Fruit fly (Drosophila melanogaster) whole organism, embryonic: Measurements from ENCODE around the gene H15.

Experiments used
- CG10209 ChIP-seq: fragments of 200-800 bp; sonication (Bioruptor generic); optimal IDR thresholded peaks from 3 replicates; lab custom pipeline; 2017; ENCODE audit warnings: missing biosample characterization, mild to moderate bottlenecking, missing genetic modification characterization, missing genetic modification reagents
- CG10543 ChIP-seq: fragments of 200-800 bp; sonication (Bioruptor generic); optimal IDR thresholded peaks from 3 replicates; lab custom pipeline; 2017; ENCODE audit warnings: missing biosample characterization, mild to moderate bottlenecking, missing genetic modification characterization, moderate library complexity
- CG11504 ChIP-seq: fragments of 200-800 bp; sonication (Bioruptor generic); optimal IDR thresholded peaks from 3 replicates; lab custom pipeline; 2019; ENCODE audit warnings: missing biosample characterization, mild to moderate bottlenecking, missing genetic modification characterization, moderate library complexity
- CG11560 ChIP-seq: fragments of 200-800 bp; sonication (Bioruptor generic); IDR thresholded peaks from 3 replicates; pipeline ENCODE4 v1.3.6; 2022; ENCODE audit warnings: missing biosample characterization, missing genetic modification characterization
- CG11696 ChIP-seq: fragments of 200-800 bp; sonication (Bioruptor generic); IDR thresholded peaks from 2 replicates; pipeline ENCODE4 v1.3.6; 2022; ENCODE audit warnings: missing biosample characterization, missing genetic modification characterization
- CG12744 ChIP-seq: fragments of 200-800 bp; sonication (Bioruptor generic); optimal IDR thresholded peaks from 2 replicates; lab custom pipeline; 2016; ENCODE audit warnings: missing biosample characterization, missing genetic modification characterization
- CG1602 ChIP-seq: fragments of 200-800 bp; sonication (Bioruptor generic); optimal IDR thresholded peaks from 3 replicates; lab custom pipeline; 2016; ENCODE audit warnings: missing biosample characterization, missing genetic modification characterization
- CG16815 ChIP-seq: fragments of 200-800 bp; sonication (Bioruptor generic); optimal IDR thresholded peaks from 3 replicates; lab custom pipeline; 2017; ENCODE audit warnings: missing biosample characterization, mild to moderate bottlenecking, missing genetic modification characterization
- CG17186 ChIP-seq: fragments of 200-800 bp; sonication (Bioruptor generic); optimal IDR thresholded peaks from 3 replicates; lab custom pipeline; 2017; ENCODE audit warnings: missing biosample characterization, missing genetic modification reagents, missing genetic modification characterization
- CG17328 ChIP-seq: fragments of 200-800 bp; sonication (Bioruptor generic); IDR thresholded peaks from 2 replicates; pipeline ENCODE4 v1.3.6; 2022; ENCODE audit warnings: missing biosample characterization, missing genetic modification characterization
- CG17361 ChIP-seq: fragments of 200-800 bp; sonication (Bioruptor generic); IDR thresholded peaks from 3 replicates; pipeline ENCODE4 v1.3.6; 2022; ENCODE audit warnings: missing biosample characterization, missing genetic modification characterization
- CG17829 ChIP-seq: fragments of 200-800 bp; optimal IDR thresholded peaks from 2 replicates; lab custom pipeline; 2019; ENCODE audit warnings: missing biosample characterization, mild to moderate bottlenecking, missing genetic modification characterization, moderate library complexity
- CG18262 ChIP-seq: fragments of 200-800 bp; optimal IDR thresholded peaks from 3 replicates; lab custom pipeline; 2019; ENCODE audit warnings: missing biosample characterization, mild to moderate bottlenecking, missing genetic modification characterization, moderate library complexity
- CG1832 ChIP-seq: fragments of 200-800 bp; sonication (Bioruptor generic); optimal IDR thresholded peaks from 2 replicates; lab custom pipeline; 2017; ENCODE audit warnings: missing biosample characterization, mild to moderate bottlenecking, missing genetic modification characterization, inconsistent platforms
- CG30403 ChIP-seq: fragments of 200-800 bp; sonication (Bioruptor generic); optimal IDR thresholded peaks from 3 replicates; lab custom pipeline; 2016; ENCODE audit warnings: missing biosample characterization, missing genetic modification characterization
- CG4404 ChIP-seq: fragments of 200-800 bp; sonication (Bioruptor generic); IDR thresholded peaks from 2 replicates; pipeline ENCODE4 v1.3.6; 2022; ENCODE audit warnings: missing biosample characterization, missing genetic modification characterization
- CG5245 ChIP-seq: fragments of 200-800 bp; sonication (Bioruptor generic); optimal IDR thresholded peaks from 3 replicates; lab custom pipeline; 2016; ENCODE audit warnings: missing biosample characterization, missing genetic modification characterization
- CG5953 ChIP-seq: fragments of 200-800 bp; sonication (Bioruptor generic); IDR thresholded peaks from 2 replicates; pipeline ENCODE4 v1.3.6; 2022; ENCODE audit warnings: missing biosample characterization, missing genetic modification characterization
- CG7987 ChIP-seq: fragments of 200-800 bp; sonication (Bioruptor generic); optimal IDR thresholded peaks from 2 replicates; lab custom pipeline; 2018; ENCODE audit warnings: missing biosample characterization, mild to moderate bottlenecking, missing genetic modification characterization, moderate library complexity
- CG9727 ChIP-seq: fragments of 200-800 bp; sonication (Bioruptor generic); optimal IDR thresholded peaks from 3 replicates; lab custom pipeline; 2017; ENCODE audit warnings: missing biosample characterization, mild to moderate bottlenecking, missing genetic modification characterization
- Dip3 ChIP-seq: fragments of 200-800 bp; sonication (Bioruptor generic); optimal IDR thresholded peaks from 3 replicates; lab custom pipeline; 2016; ENCODE audit warnings: missing biosample characterization, missing genetic modification characterization
- Doc2 ChIP-seq: fragments of 200-800 bp; sonication (Bioruptor generic); IDR thresholded peaks from 2 replicates; pipeline ENCODE4 v1.3.6; 2022; ENCODE audit warnings: missing biosample characterization, missing genetic modification characterization
- Gsc ChIP-seq: fragments of 200-800 bp; sonication (Bioruptor generic); IDR thresholded peaks from 2 replicates; pipeline ENCODE4 v1.3.6; 2022; ENCODE audit warnings: missing biosample characterization, missing genetic modification characterization
- Hey ChIP-seq: fragments of 200-800 bp; sonication (Bioruptor generic); optimal IDR thresholded peaks from 3 replicates; lab custom pipeline; 2018; ENCODE audit warnings: missing biosample characterization, mild to moderate bottlenecking, missing genetic modification characterization
- Hr3 ChIP-seq: fragments of 200-800 bp; sonication (Bioruptor generic); optimal IDR thresholded peaks from 3 replicates; lab custom pipeline; 2016; ENCODE audit warnings: missing biosample characterization, missing genetic modification characterization
- Med ChIP-seq: fragments of 200-800 bp; sonication (Bioruptor generic); peaks from one replicate; lab custom pipeline; 2016; ENCODE audit warnings: missing biosample characterization, missing genetic modification characterization, mild to moderate bottlenecking, inconsistent platforms, moderate library complexity
- Ravus ChIP-seq: fragments of 200-800 bp; sonication (Bioruptor generic); IDR thresholded peaks from 2 replicates; pipeline ENCODE4 v1.3.6; 2022; ENCODE audit warnings: missing biosample characterization, missing genetic modification characterization
- Sin3A ChIP-seq: fragments of >200 bp; optimal IDR thresholded peaks from 2 replicates; lab custom pipeline; 2018
- Trl ChIP-seq, 3 experiments: fragments of >200 bp in 2 of 3; fragments of 200-800 bp in 1 of 3; sonication (Bioruptor generic) in 1 of 3; optimal IDR thresholded peaks; 2 replicates in 1 of 3; 3 replicates in 2 of 3; lab custom pipeline; 2016 to 2017; ENCODE audit warnings: missing biosample characterization in 1 of 3, missing genetic modification characterization in 1 of 3
- amos ChIP-seq: fragments of 200-800 bp; sonication (Bioruptor generic); IDR thresholded peaks from 2 replicates; pipeline ENCODE4 v1.3.6; 2022; ENCODE audit warnings: missing biosample characterization, missing genetic modification characterization; ENCODE audit not compliant: partially characterized antibody
- az2 ChIP-seq: fragments of 200-800 bp; sonication (Bioruptor generic); optimal IDR thresholded peaks from 3 replicates; lab custom pipeline; 2016; ENCODE audit warnings: missing biosample characterization, missing genetic modification characterization
- bowl ChIP-seq: fragments of 200-800 bp; sonication (Bioruptor generic); IDR thresholded peaks from 2 replicates; pipeline ENCODE4 v1.3.6; 2022; ENCODE audit warnings: missing biosample characterization, missing genetic modification characterization
- chinmo ChIP-seq: fragments of 200-800 bp; sonication (Bioruptor generic); IDR thresholded peaks from 4 replicates; pipeline ENCODE4 v1.3.6; 2022; ENCODE audit warnings: missing biosample characterization, missing genetic modification characterization; ENCODE audit not compliant: partially characterized antibody
- da ChIP-seq: fragments of 200-800 bp; sonication (Bioruptor generic); optimal IDR thresholded peaks from 2 replicates; lab custom pipeline; 2016; ENCODE audit warnings: missing biosample characterization, missing genetic modification characterization
- dmrt99B ChIP-seq: fragments of 200-800 bp; sonication (Bioruptor generic); optimal IDR thresholded peaks from 2 replicates; lab custom pipeline; 2018; ENCODE audit warnings: missing biosample characterization, mild to moderate bottlenecking, missing genetic modification characterization, moderate library complexity
- dpn ChIP-seq, 2 experiments: fragments of 200-800 bp; sonication (Bioruptor generic); optimal IDR thresholded peaks; 3 replicates each; lab custom pipeline; 2016; ENCODE audit warnings: missing biosample characterization in 2 of 2, missing genetic modification characterization in 2 of 2
- dysf ChIP-seq: fragments of 200-800 bp; sonication (Bioruptor generic); IDR thresholded peaks from 3 replicates; pipeline ENCODE4 v1.3.6; 2022; ENCODE audit warnings: missing biosample characterization, missing genetic modification characterization
- fd96Cb ChIP-seq: fragments of 200-800 bp; sonication (Bioruptor generic); optimal IDR thresholded peaks from 2 replicates; lab custom pipeline; 2018; ENCODE audit warnings: missing biosample characterization, mild to moderate bottlenecking, missing genetic modification characterization, moderate library complexity
- hkb ChIP-seq, 2 experiments: fragments of 200-800 bp in 1 of 2; fragments of >200 bp in 1 of 2; sonication (Bioruptor generic) in 1 of 2; IDR thresholded peaks in 1 of 2; optimal IDR thresholded peaks in 1 of 2; 2 replicates each; pipeline versions ENCODE4 v1.3.6 to Lab custom; 2017 to 2022; ENCODE audit warnings: missing biosample characterization in 1 of 2, missing genetic modification characterization in 1 of 2
- insv ChIP-seq, 2 experiments: fragments of 200-800 bp; sonication (Bioruptor generic); optimal IDR thresholded peaks; 3 replicates each; lab custom pipeline; 2016 to 2018; ENCODE audit warnings: missing biosample characterization in 2 of 2, missing genetic modification characterization in 2 of 2
- kah ChIP-seq: fragments of 200-800 bp; sonication (Bioruptor generic); optimal IDR thresholded peaks from 2 replicates; lab custom pipeline; 2018; ENCODE audit warnings: missing biosample characterization, mild to moderate bottlenecking, missing genetic modification characterization
- lola ChIP-seq, 3 experiments: fragments of >200 bp in 2 of 3; fragments of 200-800 bp in 1 of 3; sonication (Bioruptor generic) in 1 of 3; optimal IDR thresholded peaks; 2 replicates each; lab custom pipeline; 2017 to 2019; ENCODE audit warnings: missing biosample characterization in 3 of 3, missing genetic modification characterization in 3 of 3, mild to moderate bottlenecking in 1 of 3, moderate library complexity in 1 of 3
- mam ChIP-seq: fragments of 200-800 bp; sonication (Bioruptor generic); optimal IDR thresholded peaks from 3 replicates; lab custom pipeline; 2016; ENCODE audit warnings: missing biosample characterization, missing genetic modification characterization
- sens ChIP-seq: fragments of 200-800 bp; sonication (Bioruptor generic); peaks from one replicate; lab custom pipeline; 2016; ENCODE audit warnings: missing biosample characterization, missing genetic modification characterization
- sisA ChIP-seq: fragments of 200-800 bp; sonication (Bioruptor generic); IDR thresholded peaks from 2 replicates; pipeline ENCODE4 v1.3.6; 2022; ENCODE audit warnings: missing biosample characterization, missing genetic modification characterization
- stwl ChIP-seq: fragments of 200-800 bp; sonication (Bioruptor generic); optimal IDR thresholded peaks from 3 replicates; lab custom pipeline; 2018; ENCODE audit warnings: missing biosample characterization, mild to moderate bottlenecking, missing genetic modification characterization, moderate library complexity
- vfl ChIP-seq: fragments of 200-800 bp; sonication (Bioruptor generic); optimal IDR thresholded peaks from 2 replicates; lab custom pipeline; 2016; ENCODE audit warnings: missing biosample characterization, missing genetic modification characterization
- zf30C ChIP-seq: fragments of 200-800 bp; sonication (Bioruptor generic); optimal IDR thresholded peaks from 3 replicates; lab custom pipeline; 2018; ENCODE audit warnings: missing biosample characterization, mild to moderate bottlenecking, missing genetic modification characterization
- zfh1 ChIP-seq: fragments of 200-800 bp; sonication (Bioruptor generic); IDR thresholded peaks from 3 replicates; pipeline ENCODE4 v1.3.6; 2022; ENCODE audit warnings: missing biosample characterization, missing genetic modification characterization

H15 gene

dm6 chr2L:5433403-5434023, 29.4 kb downstream of the H15 start:
- TF ChIP-seq fd96Cb, result peak; percentile 22
- peak; percentile 49; the same call in 1 of the 3 replicates for TF ChIP-seq zfh1 (GFP tag; lab: Robert Waterston, UW)
- peak; percentile 23 for TF ChIP-seq CG1602 (GFP tag; lab: Kevin White, UChicago)
- TF ChIP-seq Ravus, result no peak
- peak; percentile 12 for TF ChIP-seq CG5245 (GFP tag; lab: Kevin White, UChicago)
- no peak for TF ChIP-seq Dip3 (GFP tag; lab: Kevin White, UChicago)
- peak in 1 of 3 experiments; percentile 50 for TF ChIP-seq lola (GFP tag; optimal IDR thresholded peaks at IDR 0.05; lab: Kevin White, UChicago)
- TF ChIP-seq sisA, result 0 out of 2 replicates have a peak, but pooled peaks have one; percentile 20
- no peak for TF ChIP-seq da
- peak; percentile 58 for TF ChIP-seq CG18262 (tag; lab: Kevin White, UChicago)
- no peak for TF ChIP-seq hkb (optimal IDR thresholded peaks at IDR 0.05; lab: Kevin White, UChicago)
- peak; percentile 21; the same call in 1 of the 2 replicates for TF ChIP-seq hkb (GFP tag; IDR thresholded peaks at IDR 0.05; lab: Robert Waterston, UW)
- no peak for TF ChIP-seq Trl (optimal IDR thresholded peaks at IDR 0.05; lab: Kevin White, UChicago)
- peak; percentile 2 for TF ChIP-seq Trl (GFP tag; optimal IDR thresholded peaks at IDR 0.05; lab: Kevin White, UChicago)
- no peak for TF ChIP-seq Gsc (GFP tag; lab: Robert Waterston, UW)
- TF ChIP-seq CG1832 (GFP tag; lab: Kevin White, UChicago), result no peak
- TF ChIP-seq CG9727 (GFP tag; lab: Kevin White, UChicago), result peak; percentile 43
- TF ChIP-seq CG17186 (GFP tag; lab: Kevin White, UChicago), result no peak
- no peak for TF ChIP-seq az2 (GFP tag; lab: Kevin White, UChicago)
- TF ChIP-seq Sin3A (lab: Kevin White, UChicago), result no peak
- TF ChIP-seq CG11696, result no peak
- TF ChIP-seq dysf (GFP tag; lab: Robert Waterston, UW), result no peak
- peak; percentile 39 for TF ChIP-seq CG4404 (GFP tag; lab: Robert Waterston, UW)
- no peak for TF ChIP-seq CG7987 (GFP tag; lab: Kevin White, UChicago)
- 0 out of 3 replicates have a peak, but pooled peaks have one; percentile 24 for TF ChIP-seq CG17361 (GFP tag; lab: Robert Waterston, UW)
- TF ChIP-seq CG10543 (GFP tag; lab: Kevin White, UChicago), result no peak
- peak in 1 of 2 experiments; percentile 15 for TF ChIP-seq dpn (GFP tag; optimal IDR thresholded peaks at IDR 0.05; lab: Kevin White, UChicago)
- peak; percentile 23 for TF ChIP-seq CG30403
- peak; percentile 35 for TF ChIP-seq CG17829
- TF ChIP-seq vfl (GFP tag; lab: Kevin White, UChicago), result no peak
- peak; percentile 14 for TF ChIP-seq CG16815 (GFP tag; lab: Kevin White, UChicago)
- TF ChIP-seq Doc2 (GFP tag; lab: Robert Waterston, UW), result no peak
- no peak for TF ChIP-seq mam (GFP tag; lab: Kevin White, UChicago)
- TF ChIP-seq Hr3 (GFP tag; lab: Kevin White, UChicago), result peak; percentile 0
- TF ChIP-seq CG17328 (GFP tag; lab: Robert Waterston, UW), result peak; percentile 44; the same call in 1 of the 2 replicates
- TF ChIP-seq zf30C (GFP tag; lab: Kevin White, UChicago), result peak; percentile 11
- TF ChIP-seq Hey (tag; lab: Kevin White, UChicago), result no peak
- peak; percentile 75 for TF ChIP-seq sens
- peak; percentile 61 for TF ChIP-seq Med (GFP tag; lab: Kevin White, UChicago)
- TF ChIP-seq amos (GFP tag; lab: Robert Waterston, UW), result no peak
- no peak for TF ChIP-seq kah (GFP tag; lab: Kevin White, UChicago)
- TF ChIP-seq CG10209 (GFP tag; lab: Kevin White, UChicago), result no peak
- peak; percentile 2 for TF ChIP-seq stwl (tag; lab: Kevin White, UChicago)
- TF ChIP-seq chinmo (GFP tag; lab: Robert Waterston, UW), result no peak
- no peak for TF ChIP-seq insv (GFP tag; optimal IDR thresholded peaks at IDR 0.05; lab: Kevin White, UChicago)
- TF ChIP-seq CG5953, result no peak
- no peak for TF ChIP-seq CG12744 (GFP tag; lab: Kevin White, UChicago)
- peak; percentile 42 for TF ChIP-seq CG11504 (tag; lab: Kevin White, UChicago)
- no peak for TF ChIP-seq CG11560 (tag; lab: Robert Waterston, UW)
- peak; percentile 15 for TF ChIP-seq dmrt99B (tag; lab: Kevin White, UChicago)
- no peak for TF ChIP-seq bowl (GFP tag; lab: Robert Waterston, UW)
